Fruit fly (Drosophila melanogaster) whole organism, embryonic: ENCODE results near the gene CG6398.

Experiments used
- Adf1 ChIP-seq: fragments of 200-800 bp; sonication (Bioruptor generic); IDR thresholded peaks from 2 replicates; pipeline ENCODE4 v1.3.6; 2022; ENCODE audit warnings: missing biosample characterization, missing genetic modification characterization
- CG12104 ChIP-seq: fragments of 200-800 bp; sonication (Bioruptor generic); optimal IDR thresholded peaks from 3 replicates; lab custom pipeline; 2016; ENCODE audit warnings: missing biosample characterization, missing genetic modification characterization
- CG1233 ChIP-seq: fragments of 200-800 bp; sonication (Bioruptor generic); optimal IDR thresholded peaks from 4 replicates; lab custom pipeline; 2018; ENCODE audit warnings: missing biosample characterization, mild to moderate bottlenecking, missing genetic modification characterization
- CG12391 ChIP-seq: fragments of 200-800 bp; sonication (Bioruptor generic); optimal IDR thresholded peaks from 3 replicates; lab custom pipeline; 2018; ENCODE audit warnings: missing biosample characterization, mild to moderate bottlenecking, missing genetic modification characterization, moderate library complexity
- CG13775 ChIP-seq: fragments of 200-800 bp; sonication (Bioruptor generic); optimal IDR thresholded peaks from 3 replicates; lab custom pipeline; 2017; ENCODE audit warnings: missing biosample characterization, mild to moderate bottlenecking, missing genetic modification characterization
- CG17612 ChIP-seq: fragments of 200-800 bp; sonication (Bioruptor generic); IDR thresholded peaks from 2 replicates; pipeline ENCODE4 v1.3.6; 2022; ENCODE audit warnings: missing biosample characterization, missing genetic modification characterization
- CG32772 ChIP-seq: fragments of 200-800 bp; sonication (Bioruptor generic); IDR thresholded peaks from 2 replicates; pipeline ENCODE4 v1.3.6; 2022; ENCODE audit warnings: missing biosample characterization, missing genetic modification characterization
- CG3281 ChIP-seq: fragments of 200-800 bp; sonication (Bioruptor generic); optimal IDR thresholded peaks from 3 replicates; lab custom pipeline; 2017; ENCODE audit warnings: missing biosample characterization, mild to moderate bottlenecking, missing genetic modification characterization
- CG42726 ChIP-seq: fragments of 200-800 bp; sonication (Bioruptor generic); IDR thresholded peaks from 2 replicates; pipeline ENCODE4 v1.3.6; 2022; ENCODE audit warnings: missing biosample characterization, missing genetic modification characterization; ENCODE audit not compliant: partially characterized antibody
- CG4854 ChIP-seq: fragments of 200-800 bp; sonication (Bioruptor generic); optimal IDR thresholded peaks from 2 replicates; lab custom pipeline; 2016; ENCODE audit warnings: missing biosample characterization, missing genetic modification characterization, inconsistent platforms
- CG5245 ChIP-seq: fragments of 200-800 bp; sonication (Bioruptor generic); optimal IDR thresholded peaks from 3 replicates; lab custom pipeline; 2016; ENCODE audit warnings: missing biosample characterization, missing genetic modification characterization
- CG8388 ChIP-seq: fragments of 200-800 bp; sonication (Bioruptor generic); optimal IDR thresholded peaks from 2 replicates; lab custom pipeline; 2019; ENCODE audit warnings: missing biosample characterization, mild to moderate bottlenecking, missing genetic modification characterization, moderate library complexity
- CG8478 ChIP-seq: fragments of >200 bp; optimal IDR thresholded peaks from 2 replicates; lab custom pipeline; 2018
- D19B ChIP-seq: fragments of 200-800 bp; sonication (Bioruptor generic); optimal IDR thresholded peaks from 2 replicates; lab custom pipeline; 2017; ENCODE audit warnings: missing biosample characterization, mild to moderate bottlenecking, missing genetic modification characterization
- Deaf1 ChIP-seq: fragments of 200-800 bp; optimal IDR thresholded peaks from 3 replicates; lab custom pipeline; 2019; ENCODE audit warnings: missing biosample characterization, mild to moderate bottlenecking, missing genetic modification characterization, moderate library complexity
- Dref ChIP-seq: fragments of 200-800 bp; sonication (Bioruptor generic); IDR thresholded peaks from 2 replicates; pipeline ENCODE4 v1.3.6; 2022; ENCODE audit warnings: missing biosample characterization, missing genetic modification characterization
- Ets65A ChIP-seq: fragments of 200-800 bp; sonication (Bioruptor generic); peaks from one replicate; lab custom pipeline; 2016; ENCODE audit warnings: missing biosample characterization, missing genetic modification characterization
- H15 ChIP-seq: fragments of 200-800 bp; sonication (Bioruptor generic); IDR thresholded peaks from 3 replicates; pipeline ENCODE4 v1.3.6; 2022; ENCODE audit warnings: missing biosample characterization, missing genetic modification characterization
- HLH3B ChIP-seq: fragments of 200-800 bp; sonication (Bioruptor generic); IDR thresholded peaks from 2 replicates; pipeline ENCODE4 v1.3.6; 2022; ENCODE audit warnings: missing biosample characterization, missing genetic modification characterization
- HLH54F ChIP-seq: fragments of 200-800 bp; sonication (Bioruptor generic); optimal IDR thresholded peaks from 3 replicates; lab custom pipeline; 2016; ENCODE audit warnings: missing biosample characterization, missing genetic modification characterization
- HmgZ ChIP-seq: fragments of 200-800 bp; sonication (Bioruptor generic); optimal IDR thresholded peaks from 2 replicates; lab custom pipeline; 2018; ENCODE audit warnings: missing biosample characterization, mild to moderate bottlenecking, missing genetic modification characterization
- Hr3 ChIP-seq: fragments of 200-800 bp; sonication (Bioruptor generic); optimal IDR thresholded peaks from 3 replicates; lab custom pipeline; 2016; ENCODE audit warnings: missing biosample characterization, missing genetic modification characterization
- Max ChIP-seq: fragments of 200-800 bp; sonication (Bioruptor generic); optimal IDR thresholded peaks from 2 replicates; lab custom pipeline; 2016; ENCODE audit warnings: missing biosample characterization, mild to moderate bottlenecking, missing genetic modification characterization
- Meics ChIP-seq: fragments of 200-800 bp; sonication (Bioruptor generic); optimal IDR thresholded peaks from 2 replicates; lab custom pipeline; 2017; ENCODE audit warnings: missing biosample characterization, mild to moderate bottlenecking, missing genetic modification characterization
- Mrtf ChIP-seq: fragments of 200-800 bp; sonication (Bioruptor generic); IDR thresholded peaks from 3 replicates; pipeline ENCODE4 v1.3.6; 2022; ENCODE audit warnings: missing biosample characterization, missing genetic modification characterization
- NC2α ChIP-seq: fragments of 200-800 bp; sonication (Bioruptor generic); optimal IDR thresholded peaks from 2 replicates; lab custom pipeline; 2016; ENCODE audit warnings: missing biosample characterization, missing genetic modification characterization
- Optix ChIP-seq: fragments of 200-800 bp; sonication (Bioruptor generic); IDR thresholded peaks from 3 replicates; pipeline ENCODE4 v1.3.6; 2022; ENCODE audit warnings: missing biosample characterization, missing genetic modification characterization
- Xbp1 ChIP-seq: fragments of 200-800 bp; sonication (Bioruptor generic); optimal IDR thresholded peaks from 3 replicates; lab custom pipeline; 2016; ENCODE audit warnings: missing biosample characterization, mild to moderate bottlenecking, missing genetic modification characterization
- Xrp1 ChIP-seq: fragments of 200-800 bp; sonication (Bioruptor generic); IDR thresholded peaks from 2 replicates; pipeline ENCODE4 v1.3.6; 2022; ENCODE audit warnings: missing biosample characterization, missing genetic modification characterization
- abd-A ChIP-seq: fragments of 200-800 bp; sonication (Bioruptor generic); optimal IDR thresholded peaks from 3 replicates; lab custom pipeline; 2019; ENCODE audit warnings: missing biosample characterization, mild to moderate bottlenecking, missing genetic modification characterization, moderate library complexity
- ash1 ChIP-seq: fragments of 200-800 bp; sonication (Bioruptor generic); optimal IDR thresholded peaks from 2 replicates; lab custom pipeline; 2018; ENCODE audit warnings: missing biosample characterization, mild to moderate bottlenecking, missing genetic modification characterization
- br ChIP-seq: fragments of >200 bp; optimal IDR thresholded peaks from 2 replicates; lab custom pipeline; 2017
- cg ChIP-seq: fragments of 200-800 bp; sonication (Bioruptor generic); optimal IDR thresholded peaks from 3 replicates; lab custom pipeline; 2019; ENCODE audit warnings: missing biosample characterization, mild to moderate bottlenecking, missing genetic modification characterization, moderate library complexity
- dan ChIP-seq: fragments of 200-800 bp; sonication (Bioruptor generic); IDR thresholded peaks from 2 replicates; pipeline ENCODE4 v1.3.6; 2022; ENCODE audit warnings: missing biosample characterization, missing genetic modification characterization
- eve ChIP-seq, 2 experiments: fragments of >200 bp; optimal IDR thresholded peaks; 2 replicates each; lab custom pipeline; 2017; ENCODE audit warnings: missing biosample characterization in 2 of 2, missing genetic modification characterization in 2 of 2
- fru ChIP-seq: fragments of >200 bp; optimal IDR thresholded peaks from 2 replicates; lab custom pipeline; 2017
- gro ChIP-seq: fragments of 200-800 bp; sonication (Bioruptor generic); optimal IDR thresholded peaks from 2 replicates; lab custom pipeline; 2016; ENCODE audit warnings: missing biosample characterization, missing genetic modification characterization
- hkb ChIP-seq, 2 experiments: fragments of 200-800 bp in 1 of 2; fragments of >200 bp in 1 of 2; sonication (Bioruptor generic) in 1 of 2; IDR thresholded peaks in 1 of 2; optimal IDR thresholded peaks in 1 of 2; 2 replicates each; pipeline versions ENCODE4 v1.3.6 to Lab custom; 2017 to 2022; ENCODE audit warnings: missing biosample characterization in 1 of 2, missing genetic modification characterization in 1 of 2
- lilli ChIP-seq: fragments of 200-800 bp; sonication (Bioruptor generic); optimal IDR thresholded peaks from 3 replicates; lab custom pipeline; 2016; ENCODE audit warnings: missing biosample characterization, missing genetic modification characterization
- nau ChIP-seq: fragments of 200-800 bp; sonication (Bioruptor generic); optimal IDR thresholded peaks from 3 replicates; lab custom pipeline; 2017; ENCODE audit warnings: missing biosample characterization, mild to moderate bottlenecking, missing genetic modification characterization, missing genetic modification reagents
- pb ChIP-seq: fragments of 200-800 bp; sonication (Bioruptor generic); optimal IDR thresholded peaks from 3 replicates; lab custom pipeline; 2016; ENCODE audit warnings: missing biosample characterization, missing genetic modification characterization
- psq ChIP-seq: fragments of 200-800 bp; sonication (Bioruptor generic); optimal IDR thresholded peaks from 2 replicates; lab custom pipeline; 2017; ENCODE audit warnings: missing biosample characterization, missing genetic modification characterization
- sim ChIP-seq: fragments of 200-800 bp; sonication (Bioruptor generic); IDR thresholded peaks from 2 replicates; pipeline ENCODE4 v1.3.6; 2022; ENCODE audit warnings: missing biosample characterization, missing genetic modification characterization
- slou ChIP-seq: fragments of 200-800 bp; sonication (Bioruptor generic); optimal IDR thresholded peaks from 3 replicates; lab custom pipeline; 2016; ENCODE audit warnings: missing biosample characterization, missing genetic modification characterization
- tna ChIP-seq: fragments of 200-800 bp; sonication (Bioruptor generic); IDR thresholded peaks from 2 replicates; pipeline ENCODE4 v1.3.6; 2022; ENCODE audit warnings: missing biosample characterization, missing genetic modification characterization; ENCODE audit not compliant: partially characterized antibody
- toy ChIP-seq: fragments of 200-800 bp; sonication (Bioruptor generic); IDR thresholded peaks from 2 replicates; pipeline ENCODE4 v1.3.6; 2022; ENCODE audit warnings: missing biosample characterization, missing genetic modification characterization
- unc-4 ChIP-seq: fragments of 200-800 bp; sonication (Bioruptor generic); IDR thresholded peaks from 2 replicates; pipeline ENCODE4 v1.3.6; 2022; ENCODE audit warnings: missing biosample characterization, missing genetic modification characterization; ENCODE audit not compliant: partially characterized antibody
- unpg ChIP-seq: fragments of 200-800 bp; sonication (Bioruptor generic); optimal IDR thresholded peaks from 3 replicates; lab custom pipeline; 2018; ENCODE audit warnings: missing biosample characterization, mild to moderate bottlenecking, missing genetic modification characterization, moderate library complexity
- z ChIP-seq: fragments of 200-800 bp; sonication (Bioruptor generic); IDR thresholded peaks from 3 replicates; pipeline ENCODE4 v1.3.6; 2022; ENCODE audit warnings: missing biosample characterization, missing genetic modification characterization
- zen2 ChIP-seq: fragments of 200-800 bp; sonication (Bioruptor generic); IDR thresholded peaks from 3 replicates; pipeline ENCODE4 v1.3.6; 2022; ENCODE audit warnings: missing biosample characterization, missing genetic modification characterization; ENCODE audit not compliant: partially characterized antibody

CG6398 gene

dm6 chrX:17829083-17829997 is 1.3 kb upstream of the CG6398 start (continued):
- TF ChIP-seq zen2 (GFP tag; lab: Robert Waterston, UW) = no peak
- no peak for TF ChIP-seq HLH54F (GFP tag; lab: Kevin White, UChicago)
- TF ChIP-seq CG8478 (lab: Kevin White, UChicago) = no peak
- TF ChIP-seq CG32772 = peak; percentile 34; the same call in 1 of the 2 replicates
- no peak for TF ChIP-seq Adf1 (GFP tag; lab: Robert Waterston, UW)
- TF ChIP-seq slou (GFP tag; lab: Kevin White, UChicago) = no peak
- TF ChIP-seq lilli (GFP tag; lab: Kevin White, UChicago) = no peak
- no peak for TF ChIP-seq CG17612 (GFP tag; lab: Robert Waterston, UW)
- no peak for TF ChIP-seq br (lab: Kevin White, UChicago)
- peak; percentile 35 for TF ChIP-seq Hr3 (GFP tag; lab: Kevin White, UChicago)
- TF ChIP-seq dan (GFP tag; lab: Robert Waterston, UW) = no peak
- no peak for TF ChIP-seq CG42726 (GFP tag; lab: Robert Waterston, UW)
- 0 out of 3 replicates have a peak, but pooled peaks have one; percentile 5 for TF ChIP-seq Mrtf
- TF ChIP-seq CG4854 (GFP tag; lab: Kevin White, UChicago) = no peak
- TF ChIP-seq Optix = no peak
- no peak for TF ChIP-seq psq (GFP tag; lab: Kevin White, UChicago)
- TF ChIP-seq CG5245 (GFP tag; lab: Kevin White, UChicago) = peak; percentile 8
- peak; percentile 71 for TF ChIP-seq CG8388 (GFP tag; lab: Kevin White, UChicago)
- TF ChIP-seq unpg (GFP tag; lab: Kevin White, UChicago) = peak; percentile 64
- TF ChIP-seq D19B (GFP tag; lab: Kevin White, UChicago) = no peak
- TF ChIP-seq unc-4 (GFP tag; lab: Robert Waterston, UW) = no peak
- no peak for TF ChIP-seq Ets65A (GFP tag; lab: Kevin White, UChicago)
- TF ChIP-seq eve (GFP tag; optimal IDR thresholded peaks at IDR 0.05; lab: Kevin White, UChicago) = no peak
- TF ChIP-seq toy (GFP tag; lab: Robert Waterston, UW) = no peak
- no peak for TF ChIP-seq hkb (optimal IDR thresholded peaks at IDR 0.05; lab: Kevin White, UChicago)
- TF ChIP-seq hkb (GFP tag; IDR thresholded peaks at IDR 0.05; lab: Robert Waterston, UW) = peak; percentile 33; the same call in 1 of the 2 replicates
- TF ChIP-seq HmgZ (tag; lab: Kevin White, UChicago) = no peak
- peak; percentile 78 for TF ChIP-seq cg (GFP tag; lab: Kevin White, UChicago)
- peak; percentile 25 for TF ChIP-seq abd-A (tag; lab: Kevin White, UChicago)
- no peak for TF ChIP-seq ash1 (GFP tag; lab: Kevin White, UChicago)
- no peak for TF ChIP-seq gro (GFP tag; lab: Kevin White, UChicago)
- TF ChIP-seq CG3281 (GFP tag; lab: Kevin White, UChicago) = no peak
- TF ChIP-seq Dref (GFP tag; lab: Robert Waterston, UW) = no peak
- no peak for TF ChIP-seq NC2α
- TF ChIP-seq CG1233 (GFP tag; lab: Kevin White, UChicago) = peak; percentile 42
- TF ChIP-seq Xrp1 (GFP tag; lab: Robert Waterston, UW) = peak; percentile 67
- no peak for TF ChIP-seq Meics (GFP tag; lab: Kevin White, UChicago)
- no peak for TF ChIP-seq H15 (GFP tag; lab: Robert Waterston, UW)
- TF ChIP-seq CG12391 (tag; lab: Kevin White, UChicago) = peak; percentile 70
- TF ChIP-seq nau (GFP tag; lab: Kevin White, UChicago) = peak; percentile 47
- no peak for TF ChIP-seq sim
- TF ChIP-seq Deaf1 = peak; percentile 31
- TF ChIP-seq z = no peak
- TF ChIP-seq pb (GFP tag; lab: Kevin White, UChicago) = no peak
- TF ChIP-seq CG13775 (GFP tag; lab: Kevin White, UChicago) = peak; percentile 55
- TF ChIP-seq HLH3B = peak; percentile 46
- peak; percentile 35 for TF ChIP-seq CG12104 (GFP tag; lab: Kevin White, UChicago)
- TF ChIP-seq Xbp1 = peak; percentile 37
- TF ChIP-seq Max (GFP tag; lab: Kevin White, UChicago) = peak; percentile 26
- TF ChIP-seq fru = no peak
- TF ChIP-seq tna (GFP tag; lab: Robert Waterston, UW) = no peak
